Worm (Caenorhabditis elegans): ENCODE data around the gene T25B6.6.

Gene T25B6.6

DNA sequence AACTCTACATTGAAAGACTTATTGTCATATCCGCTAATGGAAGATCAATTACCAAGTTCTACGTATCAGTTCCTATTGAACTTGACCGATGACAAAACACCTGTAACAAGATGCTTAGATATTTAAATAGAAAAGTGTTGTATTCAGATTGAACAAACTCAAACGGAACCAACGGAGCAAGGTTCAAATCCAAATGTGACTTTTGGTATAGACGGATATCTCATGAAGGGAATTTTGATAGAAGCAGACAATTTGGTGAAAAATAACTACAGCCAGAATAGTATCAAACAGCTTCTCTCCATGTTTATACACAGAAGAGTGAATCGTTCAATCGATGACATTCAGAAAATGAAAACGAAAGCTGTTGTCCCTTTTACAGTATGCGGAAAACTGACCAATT, 40.8 kb upstream of the T25B6.6 start:
- TF ChIP-seq sptf-2 (GFP tag; optimal IDR thresholded peaks at IDR 0.05) (no peak), nhr-90 (tag; optimal IDR thresholded peaks at IDR 0.05) (no peak), mxl-1 (tag; optimal IDR thresholded peaks at IDR 0.05) (no peak), xnd-1 (tag; optimal IDR thresholded peaks at IDR 0.05) (no peak), lin-40 (tag; optimal IDR thresholded peaks at IDR 0.05) (no peak), zim-3 (tag; optimal IDR thresholded peaks at IDR 0.05) (no peak), C17E4.6 (GFP tag; IDR thresholded peaks at IDR 0.05) (no peak), akir-1 (GFP tag; optimal IDR thresholded peaks at IDR 0.05) (no peak), fkh-3 (tag; optimal IDR thresholded peaks at IDR 0.05) (no peak), dpff-1 (tag; optimal IDR thresholded peaks at IDR 0.05) (no peak), ceh-100 (GFP tag; IDR thresholded peaks at IDR 0.05) (no peak), tlf-1 (GFP tag; optimal IDR thresholded peaks at IDR 0.05) (no peak), ztf-25 (GFP tag; IDR thresholded peaks at IDR 0.05) (no peak), nfya-1 (tag; optimal IDR thresholded peaks at IDR 0.05; ENCODE audit: borderline replicate concordance, insufficient read depth) (no peak), B0261.1 (tag; optimal IDR thresholded peaks at IDR 0.05) (no peak), ama-1 (optimal IDR thresholded peaks at IDR 0.05) (no peak), ama-1 (GFP tag; optimal IDR thresholded peaks at IDR 0.05) (no peak), snpc-1.3 (tag; optimal IDR thresholded peaks at IDR 0.05; ENCODE audit: insufficient read depth) (no peak), T07F8.4 (tag; optimal IDR thresholded peaks at IDR 0.05) (no peak), nfyb-1 (GFP tag; IDR thresholded peaks at IDR 0.05) (no peak)

DNA sequence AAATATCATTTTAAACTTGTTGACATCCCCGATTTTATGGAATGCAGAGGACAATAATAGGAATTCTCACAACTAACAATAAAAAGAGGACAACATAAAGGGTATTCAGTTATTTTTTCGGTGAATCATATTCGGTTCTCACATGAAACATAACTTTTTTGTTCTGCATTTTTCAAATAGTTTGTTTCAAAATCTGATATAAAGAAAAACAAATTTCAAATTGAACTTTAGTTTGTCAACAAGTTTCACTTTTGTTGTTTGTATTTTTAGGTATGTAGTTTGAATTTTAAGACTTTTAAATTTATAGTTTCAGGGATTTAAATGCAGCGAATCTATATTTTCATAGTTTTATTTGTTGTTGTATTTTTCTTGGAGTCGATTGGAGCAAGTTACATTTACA, 39.8 kb upstream of the T25B6.6 start, which contains the start of gene F47E1.4:
Gene F47E1.4 (plus strand): TSS at position 301 of the 400 bp plus-strand sequence.
- TF ChIP-seq C17E4.6 (GFP tag; IDR thresholded peaks at IDR 0.05) (no peak), aptf-2 (GFP tag; conservative IDR thresholded peaks at IDR 0.05) (no peak), B0336.3 (GFP tag; IDR thresholded peaks at IDR 0.05) (no peak), bed-2 (GFP tag; IDR thresholded peaks at IDR 0.05) (no peak), T07F8.4 (tag; optimal IDR thresholded peaks at IDR 0.05) (no peak), hlh-12 (tag; optimal IDR thresholded peaks at IDR 0.05) (no peak), madf-10 (tag; optimal IDR thresholded peaks at IDR 0.05) (no peak), nhr-80 (tag; optimal IDR thresholded peaks at IDR 0.05) (no peak), nfyb-1 (GFP tag; IDR thresholded peaks at IDR 0.05) (no peak), tbp1 (GFP tag; optimal IDR thresholded peaks at IDR 0.05) (no peak), let-526 (GFP tag; IDR thresholded peaks at IDR 0.05) (no peak)

DNA sequence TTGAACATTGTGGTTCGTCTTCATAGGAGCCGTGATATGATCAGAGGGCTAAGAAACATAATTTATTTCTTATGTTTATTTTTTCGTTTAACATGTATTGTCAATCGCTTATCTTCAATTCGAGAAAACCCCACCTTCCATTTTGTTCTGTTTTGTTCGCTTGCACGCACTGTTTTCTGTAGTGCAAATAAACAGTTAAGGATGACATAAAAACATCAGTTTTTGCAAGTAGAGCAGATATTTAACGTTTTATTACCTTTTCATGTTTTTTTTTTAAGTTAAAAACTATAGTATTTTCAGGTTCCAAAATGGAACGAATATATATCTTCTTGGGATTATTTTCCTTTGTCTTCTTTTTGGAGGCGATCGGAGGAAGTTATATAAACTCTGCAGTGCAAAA, 34.7 kb upstream of the T25B6.6 start, which contains the start of gene F47E1.2:
Gene F47E1.2 (plus strand): TSS at position 301 of the 400 bp plus-strand sequence.
- TF ChIP-seq unc-130 (GFP tag; optimal IDR thresholded peaks at IDR 0.05) (no peak), atf-7 (tag; optimal IDR thresholded peaks at IDR 0.05) (no peak)

DNA sequence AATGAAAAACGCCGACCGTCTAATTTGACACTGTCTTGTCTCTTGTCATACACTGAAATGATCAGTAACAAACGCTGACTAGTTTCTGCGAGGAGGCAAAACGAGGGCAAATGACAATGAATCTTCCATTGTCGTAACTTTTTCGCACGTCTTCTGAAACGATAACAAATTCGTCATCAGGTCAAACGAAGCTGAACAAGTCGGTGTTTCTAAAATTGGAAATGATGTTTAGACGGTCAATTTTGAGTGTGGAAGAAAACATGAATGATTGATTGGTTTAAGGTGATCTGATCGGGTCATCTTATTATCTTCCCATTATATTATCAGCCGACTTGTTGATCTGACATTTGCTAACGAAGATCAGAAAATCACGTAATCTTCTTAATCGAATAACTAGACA, 30.7 kb upstream of the T25B6.6 start:
- TF ChIP-seq dox-1 (GFP tag; IDR thresholded peaks at IDR 0.05) (no peak), mel-28 (tag; optimal IDR thresholded peaks at IDR 0.05; ENCODE audit: borderline replicate concordance) (no peak), pbrm-1 (GFP tag; IDR thresholded peaks at IDR 0.05) (no peak), lin-35 (GFP tag; optimal IDR thresholded peaks at IDR 0.05) (no peak), F23B12.7 (tag; optimal IDR thresholded peaks at IDR 0.05; ENCODE audit: insufficient read depth) (no peak), mes-4 (tag; optimal IDR thresholded peaks at IDR 0.05) (no peak), lsy-27 (tag; optimal IDR thresholded peaks at IDR 0.05; ENCODE audit: borderline replicate concordance, insufficient read depth) (no peak), F55B11.4 (tag; optimal IDR thresholded peaks at IDR 0.05; ENCODE audit: borderline replicate concordance, insufficient read depth) (no peak), hsf-1 (GFP tag; IDR thresholded peaks at IDR 0.05) (no peak), ceh-58 (GFP tag; IDR thresholded peaks at IDR 0.05) (no peak), F49E8.2 (tag; optimal IDR thresholded peaks at IDR 0.05; ENCODE audit: insufficient read depth) (no peak), ztf-26 (tag; optimal IDR thresholded peaks at IDR 0.05) (no peak), rcor-1 (GFP tag; IDR thresholded peaks at IDR 0.05) (no peak), F57C9.4 (tag; optimal IDR thresholded peaks at IDR 0.05) (no peak), athp-1 (tag; optimal IDR thresholded peaks at IDR 0.05) (no peak), B0336.3 (GFP tag; IDR thresholded peaks at IDR 0.05) (no peak)
